Worm (Caenorhabditis elegans) whole organism, early embryonic: Measurements from ENCODE around the gene F26C11.3.

ENCODE experiments used
- aly-1 ChIP-seq: sonication (generic microtip); optimal IDR thresholded peaks from 2 replicates; lab custom pipeline; 2016; ENCODE audit warnings: missing genetic modification characterization, missing compliant biosample characterization
- ama-1 ChIP-seq: fragments of 150-350 bp; optimal IDR thresholded peaks from 2 replicates; lab custom pipeline; 2014
- ceh-36 ChIP-seq: sonication (generic microtip); optimal IDR thresholded peaks from 2 replicates; lab custom pipeline; 2016; ENCODE audit warnings: missing genetic modification characterization, inconsistent platforms, missing compliant biosample characterization
- flt-1 ChIP-seq: fragments of 200-800 bp; sonication (Bioruptor generic); IDR thresholded peaks from 2 replicates; pipeline ENCODE4 v1.3.6; 2022; ENCODE audit warnings: missing genetic modification characterization, missing compliant biosample characterization
- hmg-4 ChIP-seq: fragments of 200-800 bp; sonication (Bioruptor generic); optimal IDR thresholded peaks from 2 replicates; lab custom pipeline; 2018; ENCODE audit warnings: mild to moderate bottlenecking, missing genetic modification characterization, missing compliant biosample characterization
- scrt-1 ChIP-seq: fragments of 200-800 bp; sonication (Bioruptor generic); IDR thresholded peaks from 2 replicates; pipeline ENCODE4 v1.3.6; 2022; ENCODE audit warnings: missing genetic modification characterization, missing compliant biosample characterization
- tra-4 ChIP-seq: sonication (generic microtip); optimal IDR thresholded peaks from 2 replicates; lab custom pipeline; 2017; ENCODE audit warnings: missing genetic modification characterization, missing compliant biosample characterization

DNA sequence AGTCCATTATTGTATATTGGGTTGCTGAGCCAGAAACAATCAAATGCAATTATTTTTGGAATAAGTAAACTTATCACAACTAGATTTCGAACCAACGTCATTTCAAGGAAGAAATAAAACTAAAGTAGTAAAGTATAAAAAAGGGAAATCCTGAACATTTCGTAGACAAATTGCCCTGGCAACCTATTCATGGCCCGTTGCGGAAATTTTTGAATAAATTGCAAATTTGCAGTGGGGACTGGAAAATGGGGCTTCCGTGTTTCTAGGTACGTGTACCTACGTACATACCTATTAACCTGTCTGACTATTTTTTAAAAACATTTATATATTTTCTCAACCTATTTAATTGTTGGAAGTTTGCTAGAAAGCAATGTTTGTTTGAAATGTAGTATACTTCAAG is at the start of gene F26C11.3:
- TF ChIP-seq scrt-1 (no peak), hmg-4 (GFP tag; lab: Kevin White, UChicago) (no peak), flt-1 (GFP tag; lab: Robert Waterston, UW) (no peak), ama-1 (lab: Kevin White, UChicago) (no peak), aly-1 (tag; lab: Kevin White, UChicago) (no peak), ceh-36 (tag; lab: Kevin White, UChicago) (no peak), tra-4 (tag; lab: Kevin White, UChicago) (no peak)
